Fruit fly (Drosophila melanogaster) whole organism: ENCODE measurements around the gene faf.

Source experiments
- CG8478 ChIP-seq: fragments of >200 bp; optimal IDR thresholded peaks from 2 replicates; lab custom pipeline; 2018; ENCODE audit warnings: inconsistent platforms
- pan ChIP-seq: fragments of >200 bp; optimal IDR thresholded peaks from 2 replicates; lab custom pipeline; 2017
- psq ChIP-seq: fragments of >200 bp; optimal IDR thresholded peaks from 2 replicates; lab custom pipeline; 2017

DNA sequence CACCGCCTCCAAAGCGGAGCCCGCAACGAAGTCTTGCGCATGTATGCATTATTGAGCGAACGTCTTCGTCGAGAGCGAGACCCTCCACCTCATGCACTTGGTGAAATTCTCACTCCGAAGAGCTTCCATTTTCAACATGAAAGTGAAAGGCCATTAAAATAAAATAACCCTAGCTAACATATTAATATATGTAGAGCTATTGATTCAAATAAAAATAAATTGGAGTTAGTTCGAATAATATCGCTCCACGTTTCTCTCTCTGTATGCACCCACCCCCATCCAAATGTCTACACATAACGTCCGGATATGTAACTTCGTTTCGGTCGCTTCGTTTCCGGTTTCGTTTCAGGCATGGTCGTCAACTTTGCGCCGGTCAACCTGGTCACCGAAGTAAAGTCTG is 35.5 kb upstream of the faf start:
- no peak for TF ChIP-seq pan (lab: Kevin White, UChicago)
- no peak for TF ChIP-seq CG8478 (lab: Kevin White, UChicago)
- TF ChIP-seq psq (lab: Kevin White, UChicago), result no peak
